Worm (Caenorhabditis elegans) whole organism, young adult: Measurements from ENCODE around the gene F42A9.9.

ENCODE experiments used
- B0019.2 ChIP-seq: fragments of 200-800 bp; sonication (Bioruptor generic); conservative IDR thresholded peaks from 2 replicates; pipeline ENCODE4 v1.3.6; 2022; ENCODE audit warnings: missing genetic modification reagents, missing genetic modification characterization, missing compliant biosample characterization
- B0035.1 ChIP-seq: sonication (generic microtip); optimal IDR thresholded peaks from 2 replicates; lab custom pipeline; 2016; ENCODE audit warnings: missing genetic modification characterization, mild to moderate bottlenecking, missing compliant biosample characterization, missing genotype, missing genetic modification reagents
- D2030.7 ChIP-seq: fragments of 200-800 bp; sonication (Bioruptor generic); IDR thresholded peaks from 2 replicates; pipeline ENCODE4 v1.3.6; 2022; ENCODE audit warnings: missing genetic modification reagents, missing genetic modification characterization, missing compliant biosample characterization
- F49E8.2 ChIP-seq: sonication (generic microtip); optimal IDR thresholded peaks from 3 replicates; lab custom pipeline; 2017; ENCODE audit warnings: missing genetic modification characterization, mild to moderate bottlenecking, missing compliant biosample characterization, antibody characterized with exemption, moderate library complexity; ENCODE audit not compliant: insufficient read depth
- Y53G8AR.9 ChIP-seq: fragments of 200-800 bp; sonication (Bioruptor generic); conservative IDR thresholded peaks from 2 replicates; pipeline ENCODE4 v1.3.6; 2022; ENCODE audit warnings: missing genetic modification reagents, missing genetic modification characterization, missing compliant biosample characterization
- Y95B8A.8 ChIP-seq: fragments of 200-800 bp; sonication (Bioruptor generic); IDR thresholded peaks from 2 replicates; pipeline ENCODE4 v1.3.6; 2022; ENCODE audit warnings: missing genetic modification reagents, missing genetic modification characterization, missing compliant biosample characterization
- ama-1 ChIP-seq, 3 experiments: fragments of 150-350 bp in 1 of 3; sonication (generic microtip) in 2 of 3; optimal IDR thresholded peaks; 2 replicates each; lab custom pipeline; 2014 to 2018; ENCODE audit warnings: missing biosample characterization in 2 of 3, missing genetic modification characterization in 2 of 3, missing genetic modification reagents in 2 of 3
- aptf-2 ChIP-seq: fragments of 200-800 bp; sonication (Bioruptor generic); conservative IDR thresholded peaks from 2 replicates; pipeline ENCODE4 v1.3.6; 2022; ENCODE audit warnings: missing genetic modification reagents, missing genetic modification characterization, missing compliant biosample characterization
- atf-7 ChIP-seq: sonication (generic microtip); optimal IDR thresholded peaks from 2 replicates; lab custom pipeline; 2017; ENCODE audit warnings: mild to moderate bottlenecking, missing genetic modification characterization, missing compliant biosample characterization
- attf-5 ChIP-seq: fragments of 200-800 bp; sonication (Bioruptor generic); optimal IDR thresholded peaks from 2 replicates; lab custom pipeline; 2018; ENCODE audit warnings: mild to moderate bottlenecking, missing genetic modification characterization, missing compliant biosample characterization
- bed-1 ChIP-seq: fragments of 200-800 bp; sonication (Bioruptor generic); IDR thresholded peaks from 2 replicates; pipeline ENCODE4 v1.3.6; 2022; ENCODE audit warnings: missing genetic modification reagents, missing genetic modification characterization, missing compliant biosample characterization
- bed-2 ChIP-seq: fragments of 200-800 bp; sonication (Bioruptor generic); IDR thresholded peaks from 2 replicates; pipeline ENCODE4 v1.3.6; 2022; ENCODE audit warnings: missing genetic modification reagents, missing genetic modification characterization, missing compliant biosample characterization
- ceh-27 ChIP-seq: fragments of 200-800 bp; sonication (Bioruptor generic); optimal IDR thresholded peaks from 2 replicates; lab custom pipeline; 2018; ENCODE audit warnings: mild to moderate bottlenecking, missing genetic modification characterization, moderate library complexity, missing compliant biosample characterization
- ceh-40 ChIP-seq: fragments of 200-800 bp; sonication (Bioruptor generic); IDR thresholded peaks from 2 replicates; pipeline ENCODE4 v1.3.6; 2022; ENCODE audit warnings: missing genetic modification characterization, missing compliant biosample characterization
- egl-44 ChIP-seq: fragments of 200-800 bp; sonication (Bioruptor generic); IDR thresholded peaks from 2 replicates; pipeline ENCODE4 v1.3.6; 2022; ENCODE audit warnings: missing genetic modification reagents, missing genetic modification characterization, missing compliant biosample characterization
- egrh-3 ChIP-seq: fragments of 200-800 bp; sonication (Bioruptor generic); IDR thresholded peaks from 2 replicates; pipeline ENCODE4 v1.3.6; 2022; ENCODE audit warnings: missing genetic modification reagents, missing genetic modification characterization, missing compliant biosample characterization
- gei-17 ChIP-seq: fragments of 200-800 bp; sonication (Bioruptor generic); optimal IDR thresholded peaks from 2 replicates; lab custom pipeline; 2018; ENCODE audit warnings: mild to moderate bottlenecking, missing genetic modification characterization, missing compliant biosample characterization
- hsf-1 ChIP-seq: fragments of 200-800 bp; sonication (Bioruptor generic); IDR thresholded peaks from 2 replicates; pipeline ENCODE4 v1.3.6; 2022; ENCODE audit warnings: missing genetic modification reagents, missing genetic modification characterization, missing compliant biosample characterization
- lag-1 ChIP-seq: fragments of 200-800 bp; sonication (Bioruptor generic); IDR thresholded peaks from 2 replicates; pipeline ENCODE4 v1.3.6; 2022; ENCODE audit warnings: missing genetic modification reagents, missing genetic modification characterization, missing compliant biosample characterization
- lin-26 ChIP-seq: fragments of 200-800 bp; sonication (Bioruptor generic); IDR thresholded peaks from 2 replicates; pipeline ENCODE4 v1.3.6; 2022; ENCODE audit warnings: missing genetic modification reagents, missing genetic modification characterization, missing compliant biosample characterization
- lsl-1 ChIP-seq: fragments of 200-800 bp; sonication (Bioruptor generic); optimal IDR thresholded peaks from 2 replicates; lab custom pipeline; 2018; ENCODE audit warnings: mild to moderate bottlenecking, missing genetic modification characterization, moderate library complexity, missing compliant biosample characterization
- madf-6 ChIP-seq: fragments of 200-800 bp; sonication (Bioruptor generic); IDR thresholded peaks from 2 replicates; pipeline ENCODE4 v1.3.6; 2022; ENCODE audit warnings: missing genetic modification reagents, missing genetic modification characterization, missing compliant biosample characterization
- mes-4 ChIP-seq: sonication (generic microtip); optimal IDR thresholded peaks from 2 replicates; lab custom pipeline; 2016; ENCODE audit warnings: missing genotype, missing genetic modification characterization, missing compliant biosample characterization
- nfya-1 ChIP-seq: sonication (generic microtip); optimal IDR thresholded peaks from 2 replicates; lab custom pipeline; 2017; ENCODE audit warnings: antibody characterized with exemption, missing compliant biosample characterization, missing genetic modification characterization, borderline replicate concordance; ENCODE audit not compliant: insufficient read depth
- nfyb-1 ChIP-seq: fragments of 200-800 bp; sonication (Bioruptor generic); IDR thresholded peaks from 2 replicates; pipeline ENCODE4 v1.3.6; 2022; ENCODE audit warnings: missing genetic modification reagents, missing genetic modification characterization, missing compliant biosample characterization
- nhr-80 ChIP-seq: sonication (generic microtip); optimal IDR thresholded peaks from 2 replicates; lab custom pipeline; 2016; ENCODE audit warnings: missing genetic modification characterization, missing compliant biosample characterization
- nhr-90 ChIP-seq: sonication (generic microtip); optimal IDR thresholded peaks from 2 replicates; lab custom pipeline; 2016; ENCODE audit warnings: missing genotype, mild to moderate bottlenecking, missing genetic modification characterization, missing compliant biosample characterization
- pha-4 ChIP-seq: fragments of 150-350 bp; sonication (generic microtip); optimal IDR thresholded peaks from 2 replicates; lab custom pipeline; 2014; ENCODE audit warnings: missing biosample characterization, missing genetic modification reagents, missing genetic modification characterization
- rec-8 ChIP-seq, 2 experiments: sonication (generic microtip); optimal IDR thresholded peaks; 2 replicates each; lab custom pipeline; 2016; ENCODE audit warnings: mild to moderate bottlenecking in 2 of 2, missing genetic modification characterization in 2 of 2, missing genetic modification reagents in 2 of 2, missing genotype in 2 of 2, missing biosample characterization in 1 of 2, missing compliant biosample characterization in 1 of 2, moderate library complexity in 1 of 2
- sdz-38 ChIP-seq: sonication (generic microtip); optimal IDR thresholded peaks from 2 replicates; lab custom pipeline; 2016; ENCODE audit warnings: missing genotype, missing genetic modification characterization, missing compliant biosample characterization
- snpc-3.4 ChIP-seq: sonication (generic microtip); optimal IDR thresholded peaks from 2 replicates; lab custom pipeline; 2017; ENCODE audit warnings: missing genetic modification characterization, mild to moderate bottlenecking, missing compliant biosample characterization, antibody characterized with exemption, moderate library complexity, missing genotype, missing genetic modification reagents
- snpc-4 ChIP-seq, 5 experiments: fragments of 150-350 bp in 1 of 5; sonication (generic microtip) in 4 of 5; optimal IDR thresholded peaks; 2 replicates each; lab custom pipeline; 2014 to 2018; ENCODE audit warnings: missing genetic modification characterization in 5 of 5, missing biosample characterization in 3 of 5, antibody characterized with exemption in 2 of 5, mild to moderate bottlenecking in 2 of 5, missing compliant biosample characterization in 2 of 5, missing genotype in 2 of 5, moderate library complexity in 2 of 5, missing genetic modification reagents in 1 of 5
- sptf-2 ChIP-seq: fragments of 200-800 bp; sonication (Bioruptor generic); optimal IDR thresholded peaks from 2 replicates; lab custom pipeline; 2018; ENCODE audit warnings: mild to moderate bottlenecking, missing genetic modification characterization, missing compliant biosample characterization
- ztf-6 ChIP-seq: fragments of 200-800 bp; sonication (Bioruptor generic); IDR thresholded peaks from 2 replicates; pipeline ENCODE4 v1.3.6; 2022; ENCODE audit warnings: missing genetic modification reagents, missing genetic modification characterization, missing compliant biosample characterization

The F42A9.9 gene

DNA sequence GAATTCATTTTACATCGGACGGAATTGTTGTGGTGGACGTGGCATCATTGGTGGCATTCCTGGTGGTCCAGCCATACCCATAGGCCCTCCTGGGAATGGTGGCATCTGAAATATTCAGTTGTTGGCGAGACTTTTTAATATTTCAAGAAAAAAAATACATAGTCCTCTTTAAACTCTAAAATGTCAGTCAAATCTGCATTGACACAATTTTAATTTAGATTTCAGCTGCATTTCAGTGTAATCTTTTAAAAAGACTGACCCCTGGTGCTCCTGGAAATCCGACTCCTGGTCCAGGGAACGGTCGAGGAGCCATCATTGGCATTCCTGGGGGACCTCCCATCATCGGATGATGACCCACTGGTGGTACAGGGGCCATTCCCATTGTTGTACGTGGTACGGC is 48.3 kb upstream of the F42A9.9 start:
- TF ChIP-seq Y95B8A.8 (GFP tag; lab: Robert Waterston, UW) (0 out of 2 replicates have a peak, but pooled peaks have one; percentile 11), ceh-27 (no peak), egrh-3 (GFP tag; lab: Robert Waterston, UW) (no peak)

DNA sequence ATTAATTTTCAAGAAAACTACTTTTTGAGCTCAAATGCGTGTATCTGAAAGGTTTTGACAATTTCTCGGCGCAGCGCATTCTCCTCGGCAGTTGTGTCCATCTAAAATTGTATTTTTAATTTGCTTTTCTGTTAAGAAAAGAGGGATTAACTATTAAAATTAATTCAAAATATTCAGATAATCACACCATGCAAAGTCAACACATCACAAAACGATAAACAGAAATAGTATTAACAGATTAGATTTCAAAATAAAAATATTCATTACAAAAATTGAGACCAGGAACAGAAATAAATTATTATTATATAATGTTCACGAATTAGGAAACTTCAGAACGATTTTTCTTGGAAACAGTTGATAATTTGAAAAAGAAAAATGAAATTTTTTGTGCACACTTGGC is 47.8 kb upstream of the F42A9.9 start, which contains the start of gene pole-2:
Gene pole-2, minus strand, starts transcription at position 101 of the 400 bp plus-strand sequence.
- peak; percentile 3 for TF ChIP-seq F49E8.2 (tag; lab: Kevin White, UChicago)
- TF ChIP-seq aptf-2 (GFP tag; lab: Robert Waterston, UW): no peak
- TF ChIP-seq hsf-1 (GFP tag; lab: Robert Waterston, UW): peak; percentile 16; the same call in 1 of the 2 replicates
- no peak for TF ChIP-seq D2030.7 (GFP tag; lab: Robert Waterston, UW)
- TF ChIP-seq ama-1 (optimal IDR thresholded peaks at IDR 0.05; lab: Kevin White, UChicago): no peak
- TF ChIP-seq ama-1 (GFP tag; optimal IDR thresholded peaks at IDR 0.05; lab: Kevin White, UChicago): peak in 1 of 2 experiments; percentile 60
- no peak for TF ChIP-seq snpc-4 (GFP tag; optimal IDR thresholded peaks at IDR 0.05; lab: Kevin White, UChicago)
- TF ChIP-seq snpc-4 (tag; optimal IDR thresholded peaks at IDR 0.05; lab: Kevin White, UChicago): peak in 1 of 4 experiments; percentile 14
- 0 out of 2 replicates have a peak, but pooled peaks have one; percentile 40 for TF ChIP-seq Y53G8AR.9 (GFP tag; lab: Robert Waterston, UW)

DNA sequence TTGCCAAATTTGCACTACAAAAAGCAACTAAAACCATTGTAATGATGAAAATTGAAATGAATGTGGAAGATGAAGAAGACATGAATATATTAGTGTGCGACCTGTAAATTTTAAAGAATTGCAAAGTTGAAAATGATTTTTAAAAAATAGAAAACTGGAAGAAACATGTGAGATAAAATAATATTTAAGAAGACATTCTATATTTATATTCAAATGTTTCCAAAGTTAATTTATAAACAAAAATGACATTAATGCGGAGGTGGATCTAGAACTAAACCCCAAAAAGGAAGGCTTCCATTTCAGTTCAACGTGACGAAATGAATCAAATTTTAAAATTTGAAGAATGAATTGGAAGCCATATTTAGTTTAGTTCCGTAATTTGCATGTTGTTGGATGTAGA is 40.6 kb upstream of the F42A9.9 start, which contains the start of gene nlp-60:
Gene nlp-60, minus strand, starts transcription at position 101 of the 400 bp plus-strand sequence.
- TF ChIP-seq bed-2 (GFP tag; lab: Robert Waterston, UW): no peak
- no peak for TF ChIP-seq ztf-6 (GFP tag; lab: Robert Waterston, UW)
- no peak for TF ChIP-seq rec-8 (tag; optimal IDR thresholded peaks at IDR 0.05; lab: Kevin White, UChicago)
- no peak for TF ChIP-seq D2030.7 (GFP tag; lab: Robert Waterston, UW)
- TF ChIP-seq atf-7 (tag; lab: Kevin White, UChicago): no peak
- TF ChIP-seq nhr-80: no peak
- no peak for TF ChIP-seq lag-1
- no peak for TF ChIP-seq lsl-1 (GFP tag; lab: Kevin White, UChicago)
- no peak for TF ChIP-seq nfyb-1
- no peak for TF ChIP-seq gei-17 (GFP tag; lab: Kevin White, UChicago)
- TF ChIP-seq mes-4 (tag; lab: Kevin White, UChicago): no peak
- TF ChIP-seq nfya-1 (tag; lab: Kevin White, UChicago): no peak
- TF ChIP-seq ceh-40 (GFP tag; lab: Robert Waterston, UW): no peak
- TF ChIP-seq sptf-2 (GFP tag; lab: Kevin White, UChicago): no peak
- TF ChIP-seq nhr-90 (tag; lab: Kevin White, UChicago): no peak

DNA sequence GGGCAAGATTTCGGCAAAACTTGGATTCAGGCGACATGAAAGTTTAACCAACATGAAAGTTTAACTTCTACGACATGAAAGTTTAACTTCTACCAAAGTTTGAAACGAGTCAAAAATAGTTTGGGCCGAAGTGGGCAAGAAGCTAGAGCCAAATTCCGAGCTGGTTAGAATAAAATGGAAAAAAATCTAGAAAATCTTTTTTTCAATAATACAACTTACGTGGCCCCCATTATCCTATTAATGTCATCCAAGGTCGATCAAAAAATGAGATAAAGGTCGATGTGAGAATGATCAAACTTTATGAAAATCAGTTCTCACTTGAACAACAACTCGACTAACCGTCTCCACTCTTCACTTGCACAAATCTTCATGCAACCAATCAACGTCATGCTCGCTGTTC is 38.6 kb upstream of the F42A9.9 start, which contains the start of gene F08B4.8:
Gene F08B4.8, plus strand, starts transcription at position 301 of the 400 bp plus-strand sequence.
- TF ChIP-seq B0035.1 (tag; lab: Kevin White, UChicago) (no peak), lag-1 (no peak), pha-4 (tag; lab: Kevin White, UChicago) (no peak), snpc-3.4 (tag; lab: Kevin White, UChicago) (no peak), B0019.2 (no peak), madf-6 (GFP tag; lab: Robert Waterston, UW) (no peak), sdz-38 (no peak), bed-1 (GFP tag; lab: Robert Waterston, UW) (no peak), egl-44 (no peak), attf-5 (GFP tag; lab: Kevin White, UChicago) (no peak), lin-26 (GFP tag; lab: Robert Waterston, UW) (no peak)
